Fruit fly (Drosophila melanogaster) whole organism, embryonic: Measurements from ENCODE around the gene D1.

Source experiments
- Aef1 ChIP-seq: fragments of 200-800 bp; sonication (Bioruptor generic); IDR thresholded peaks from 3 replicates; pipeline ENCODE4 v1.3.6; 2022; ENCODE audit warnings: missing biosample characterization, missing genetic modification characterization
- Atf-2 ChIP-seq: fragments of 200-800 bp; sonication (Bioruptor generic); optimal IDR thresholded peaks from 2 replicates; lab custom pipeline; 2016; ENCODE audit warnings: missing biosample characterization, missing genetic modification characterization
- CG10267 ChIP-seq: fragments of 200-800 bp; sonication (Bioruptor generic); optimal IDR thresholded peaks from 2 replicates; lab custom pipeline; 2018; ENCODE audit warnings: missing biosample characterization, mild to moderate bottlenecking, missing genetic modification characterization, moderate library complexity
- CG11695 ChIP-seq: fragments of 200-800 bp; sonication (Bioruptor generic); IDR thresholded peaks from 3 replicates; pipeline ENCODE4 v1.3.6; 2022; ENCODE audit warnings: missing biosample characterization, missing genetic modification characterization
- CG14014 ChIP-seq: fragments of 200-800 bp; sonication (Bioruptor generic); IDR thresholded peaks from 2 replicates; pipeline ENCODE4 v1.3.6; 2022; ENCODE audit warnings: missing biosample characterization, missing genetic modification characterization
- CG15269 ChIP-seq: fragments of 200-800 bp; sonication (Bioruptor generic); optimal IDR thresholded peaks from 2 replicates; lab custom pipeline; 2018; ENCODE audit warnings: missing biosample characterization, mild to moderate bottlenecking, missing genetic modification characterization, moderate library complexity
- CG1529 ChIP-seq: fragments of 200-800 bp; sonication (Bioruptor generic); optimal IDR thresholded peaks from 3 replicates; lab custom pipeline; 2018; ENCODE audit warnings: missing biosample characterization, missing genetic modification characterization
- CG16815 ChIP-seq: fragments of 200-800 bp; sonication (Bioruptor generic); optimal IDR thresholded peaks from 3 replicates; lab custom pipeline; 2017; ENCODE audit warnings: missing biosample characterization, mild to moderate bottlenecking, missing genetic modification characterization
- CG17568 ChIP-seq: fragments of 200-800 bp; sonication (Bioruptor generic); optimal IDR thresholded peaks from 2 replicates; lab custom pipeline; 2018; ENCODE audit warnings: missing biosample characterization, mild to moderate bottlenecking, missing genetic modification characterization, moderate library complexity
- CG18599 ChIP-seq: fragments of 200-800 bp; sonication (Bioruptor generic); optimal IDR thresholded peaks from 3 replicates; lab custom pipeline; 2017; ENCODE audit warnings: missing biosample characterization, missing genetic modification characterization, mild to moderate bottlenecking, moderate library complexity, missing genetic modification reagents
- CG4617 ChIP-seq: fragments of 200-800 bp; sonication (Bioruptor generic); optimal IDR thresholded peaks from 3 replicates; lab custom pipeline; 2016; ENCODE audit warnings: missing biosample characterization, missing genetic modification characterization, borderline replicate concordance
- CG5245 ChIP-seq: fragments of 200-800 bp; sonication (Bioruptor generic); optimal IDR thresholded peaks from 3 replicates; lab custom pipeline; 2016; ENCODE audit warnings: missing biosample characterization, missing genetic modification characterization
- CG6254 ChIP-seq: fragments of 200-800 bp; sonication (Bioruptor generic); optimal IDR thresholded peaks from 3 replicates; lab custom pipeline; 2017; ENCODE audit warnings: mild to moderate bottlenecking, missing biosample characterization, missing genetic modification reagents, missing genetic modification characterization
- CG6813 ChIP-seq: fragments of 200-800 bp; sonication (Bioruptor generic); optimal IDR thresholded peaks from 2 replicates; lab custom pipeline; 2017; ENCODE audit warnings: missing biosample characterization, missing genetic modification characterization, mild to moderate bottlenecking, moderate library complexity, missing genetic modification reagents
- CG7372 ChIP-seq: fragments of 200-800 bp; sonication (Bioruptor generic); IDR thresholded peaks from 2 replicates; pipeline ENCODE4 v1.3.6; 2022; ENCODE audit warnings: missing biosample characterization, missing genetic modification characterization
- CG7963 ChIP-seq: fragments of 200-800 bp; sonication (Bioruptor generic); IDR thresholded peaks from 3 replicates; pipeline ENCODE4 v1.3.6; 2022; ENCODE audit warnings: missing biosample characterization, missing genetic modification characterization; ENCODE audit not compliant: partially characterized antibody
- CG8089 ChIP-seq: fragments of 200-800 bp; sonication (Bioruptor generic); optimal IDR thresholded peaks from 3 replicates; lab custom pipeline; 2016; ENCODE audit warnings: missing biosample characterization, missing genetic modification characterization
- CG8478 ChIP-seq: fragments of >200 bp; optimal IDR thresholded peaks from 2 replicates; lab custom pipeline; 2018
- Dll ChIP-seq: fragments of 200-800 bp; sonication (Bioruptor generic); IDR thresholded peaks from 4 replicates; pipeline ENCODE4 v1.3.6; 2022; ENCODE audit warnings: missing biosample characterization, missing genetic modification characterization; ENCODE audit not compliant: partially characterized antibody
- Drgx ChIP-seq: fragments of 200-800 bp; sonication (Bioruptor generic); IDR thresholded peaks from 2 replicates; pipeline ENCODE4 v1.3.6; 2022; ENCODE audit warnings: missing biosample characterization, missing genetic modification characterization
- Elba2 ChIP-seq: fragments of 200-800 bp; sonication (Bioruptor generic); optimal IDR thresholded peaks from 3 replicates; lab custom pipeline; 2016; ENCODE audit warnings: missing biosample characterization, missing genetic modification characterization
- Ets65A ChIP-seq: fragments of 200-800 bp; sonication (Bioruptor generic); peaks from one replicate; lab custom pipeline; 2016; ENCODE audit warnings: missing biosample characterization, missing genetic modification characterization
- GATAe ChIP-seq: fragments of 200-800 bp; sonication (Bioruptor generic); conservative IDR thresholded peaks from 2 replicates; pipeline ENCODE4 v1.3.6; 2022; ENCODE audit warnings: missing biosample characterization, missing genetic modification characterization
- Hmx ChIP-seq: fragments of 200-800 bp; sonication (Bioruptor generic); optimal IDR thresholded peaks from 2 replicates; lab custom pipeline; 2016; ENCODE audit warnings: missing biosample characterization, missing genetic modification characterization
- MESR4 ChIP-seq: fragments of 200-800 bp; sonication (Bioruptor generic); optimal IDR thresholded peaks from 2 replicates; lab custom pipeline; 2018; ENCODE audit warnings: missing biosample characterization, mild to moderate bottlenecking, missing genetic modification characterization, moderate library complexity
- NFAT ChIP-seq: fragments of 200-800 bp; sonication (Bioruptor generic); IDR thresholded peaks from 2 replicates; pipeline ENCODE4 v1.3.6; 2022; ENCODE audit warnings: missing biosample characterization, missing genetic modification characterization
- Nf-YA ChIP-seq: fragments of 200-800 bp; sonication (Bioruptor generic); IDR thresholded peaks from 2 replicates; pipeline ENCODE4 v1.3.6; 2022; ENCODE audit warnings: missing biosample characterization, missing genetic modification characterization
- NfI ChIP-seq: fragments of 200-800 bp; sonication (Bioruptor generic); optimal IDR thresholded peaks from 3 replicates; lab custom pipeline; 2018; ENCODE audit warnings: missing biosample characterization, mild to moderate bottlenecking, missing genetic modification characterization, moderate library complexity
- Opbp ChIP-seq: fragments of 200-800 bp; sonication (Bioruptor generic); IDR thresholded peaks from 3 replicates; pipeline ENCODE4 v1.3.6; 2022; ENCODE audit warnings: missing biosample characterization, missing genetic modification characterization; ENCODE audit not compliant: partially characterized antibody
- Sin3A ChIP-seq: fragments of >200 bp; optimal IDR thresholded peaks from 2 replicates; lab custom pipeline; 2018
- cato ChIP-seq: fragments of 200-800 bp; sonication (Bioruptor generic); optimal IDR thresholded peaks from 2 replicates; lab custom pipeline; 2016; ENCODE audit warnings: missing biosample characterization, missing genetic modification characterization, borderline replicate concordance
- crp ChIP-seq, 2 experiments: fragments of 200-800 bp; sonication (Bioruptor generic); optimal IDR thresholded peaks; 2 replicates in 1 of 2; 3 replicates in 1 of 2; lab custom pipeline; 2017; ENCODE audit warnings: missing biosample characterization in 2 of 2, missing genetic modification characterization in 2 of 2, mild to moderate bottlenecking in 1 of 2, moderate library complexity in 1 of 2
- da ChIP-seq: fragments of 200-800 bp; sonication (Bioruptor generic); optimal IDR thresholded peaks from 2 replicates; lab custom pipeline; 2016; ENCODE audit warnings: missing biosample characterization, missing genetic modification characterization
- danr ChIP-seq: fragments of 200-800 bp; sonication (Bioruptor generic); IDR thresholded peaks from 2 replicates; pipeline ENCODE4 v1.3.6; 2022; ENCODE audit warnings: missing biosample characterization, missing genetic modification characterization
- fu2 ChIP-seq: fragments of 200-800 bp; sonication (Bioruptor generic); optimal IDR thresholded peaks from 2 replicates; lab custom pipeline; 2016; ENCODE audit warnings: missing biosample characterization, missing genetic modification characterization
- gro ChIP-seq: fragments of 200-800 bp; sonication (Bioruptor generic); optimal IDR thresholded peaks from 2 replicates; lab custom pipeline; 2016; ENCODE audit warnings: missing biosample characterization, missing genetic modification characterization
- kni ChIP-seq: fragments of 200-800 bp; sonication (Bioruptor generic); optimal IDR thresholded peaks from 3 replicates; lab custom pipeline; 2017; ENCODE audit warnings: mild to moderate bottlenecking, missing biosample characterization, missing genetic modification reagents, missing genetic modification characterization
- phol ChIP-seq: fragments of 200-800 bp; sonication (Bioruptor generic); optimal IDR thresholded peaks from 3 replicates; lab custom pipeline; 2018; ENCODE audit warnings: missing biosample characterization, mild to moderate bottlenecking, missing genetic modification characterization, moderate library complexity
- pnt ChIP-seq: fragments of 200-800 bp; sonication (Bioruptor generic); optimal IDR thresholded peaks from 3 replicates; lab custom pipeline; 2016; ENCODE audit warnings: missing biosample characterization, missing genetic modification characterization
- psq ChIP-seq: fragments of 200-800 bp; sonication (Bioruptor generic); optimal IDR thresholded peaks from 2 replicates; lab custom pipeline; 2017; ENCODE audit warnings: missing biosample characterization, missing genetic modification characterization
- slbo ChIP-seq: fragments of 200-800 bp; sonication (Bioruptor generic); IDR thresholded peaks from 2 replicates; pipeline ENCODE4 v1.3.6; 2022; ENCODE audit warnings: missing biosample characterization, missing genetic modification characterization
- sob ChIP-seq: fragments of 200-800 bp; sonication (Bioruptor generic); IDR thresholded peaks from 2 replicates; pipeline ENCODE4 v1.3.6; 2022; ENCODE audit warnings: missing biosample characterization, missing genetic modification characterization
- unpg ChIP-seq: fragments of 200-800 bp; sonication (Bioruptor generic); optimal IDR thresholded peaks from 3 replicates; lab custom pipeline; 2018; ENCODE audit warnings: missing biosample characterization, mild to moderate bottlenecking, missing genetic modification characterization, moderate library complexity
- yki ChIP-seq: fragments of >200 bp; optimal IDR thresholded peaks from 3 replicates; lab custom pipeline; 2018

The D1 gene

DNA sequence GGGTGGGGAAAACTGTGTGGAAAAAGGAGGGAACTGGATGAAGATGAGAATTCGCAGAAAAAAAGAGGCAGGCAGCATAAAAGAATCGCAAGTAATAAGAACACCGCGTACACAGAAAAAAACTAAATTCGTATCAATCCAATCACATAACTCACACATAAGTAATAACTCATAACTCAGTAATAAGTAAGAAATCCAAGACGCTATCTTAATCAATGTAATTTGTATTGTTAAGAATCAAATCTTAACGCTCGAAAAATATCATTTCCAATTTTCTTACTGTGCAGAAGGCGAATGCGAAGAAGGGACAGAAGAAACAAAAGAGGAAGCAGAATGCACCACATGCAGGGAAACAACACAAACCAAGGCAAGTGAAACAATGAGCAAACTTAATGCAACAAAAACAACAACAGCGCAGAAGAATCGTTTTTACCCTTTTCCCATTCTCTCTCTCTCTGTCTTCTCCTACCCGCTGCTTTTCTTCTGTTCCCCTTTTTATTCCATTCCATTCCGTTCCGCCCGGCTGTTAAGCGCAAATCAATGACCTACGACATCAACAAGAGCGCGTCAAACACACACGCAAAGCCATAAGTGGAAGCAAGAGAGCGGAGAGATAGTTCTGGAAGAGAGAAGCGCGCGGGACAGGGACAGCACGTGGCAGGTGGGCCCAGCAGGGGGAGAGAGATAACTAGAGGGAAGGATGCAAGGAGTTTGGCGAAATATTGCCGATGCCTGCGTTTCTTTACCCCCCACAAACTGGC is 11.2 kb downstream of the D1 start (continued):
- 0 out of 2 replicates have a peak, but pooled peaks have one; percentile 24 for TF ChIP-seq CG7372 (GFP tag; lab: Robert Waterston, UW)
- no peak for TF ChIP-seq Elba2 (GFP tag; lab: Kevin White, UChicago)
- TF ChIP-seq NfI (GFP tag; lab: Kevin White, UChicago) = peak; percentile 55
- TF ChIP-seq Aef1 (GFP tag; lab: Robert Waterston, UW) = peak; percentile 62
- peak; percentile 64 for TF ChIP-seq sob (GFP tag; lab: Robert Waterston, UW)
- peak; percentile 81 for TF ChIP-seq psq (GFP tag; lab: Kevin White, UChicago)
- peak; percentile 78 for TF ChIP-seq Atf-2 (GFP tag; lab: Kevin White, UChicago)
- peak; percentile 75; the same call in 2 of the 3 replicates for TF ChIP-seq CG11695 (GFP tag; lab: Robert Waterston, UW)
- no peak for TF ChIP-seq Opbp
- TF ChIP-seq CG1529 (GFP tag; lab: Kevin White, UChicago) = peak; percentile 65
- TF ChIP-seq crp (GFP tag; optimal IDR thresholded peaks at IDR 0.05; lab: Kevin White, UChicago) = peak in 1 of 2 experiments; percentile 30
- peak; percentile 52 for TF ChIP-seq CG15269 (tag; lab: Kevin White, UChicago)
- no peak for TF ChIP-seq MESR4 (GFP tag; lab: Kevin White, UChicago)
- peak; percentile 80 for TF ChIP-seq unpg (GFP tag; lab: Kevin White, UChicago)
- TF ChIP-seq CG7963 (GFP tag; lab: Robert Waterston, UW) = no peak
- TF ChIP-seq danr (GFP tag; lab: Robert Waterston, UW) = peak; percentile 39; the same call in 1 of the 2 replicates
- TF ChIP-seq Sin3A (lab: Kevin White, UChicago) = no peak
- TF ChIP-seq CG5245 (GFP tag; lab: Kevin White, UChicago) = peak; percentile 75
- TF ChIP-seq yki (lab: Kevin White, UChicago) = peak; percentile 59
- peak; percentile 12 for TF ChIP-seq da (GFP tag; lab: Kevin White, UChicago)
- peak; percentile 84 for TF ChIP-seq CG10267
- TF ChIP-seq slbo (GFP tag; lab: Robert Waterston, UW) = peak; percentile 72
- no peak for TF ChIP-seq CG8478 (lab: Kevin White, UChicago)
- TF ChIP-seq CG17568 (GFP tag; lab: Kevin White, UChicago) = peak; percentile 41
- peak; percentile 26 for TF ChIP-seq Hmx (GFP tag; lab: Kevin White, UChicago)
- TF ChIP-seq CG8089 (GFP tag; lab: Kevin White, UChicago) = peak; percentile 82
- peak; percentile 58 for TF ChIP-seq CG6813 (GFP tag; lab: Kevin White, UChicago)
- TF ChIP-seq Nf-YA (GFP tag; lab: Robert Waterston, UW) = peak; percentile 59; the same call in 1 of the 2 replicates
- no peak for TF ChIP-seq NFAT
- TF ChIP-seq cato (GFP tag; lab: Kevin White, UChicago) = peak; percentile 49
- TF ChIP-seq CG18599 (GFP tag; lab: Kevin White, UChicago) = peak; percentile 83
- TF ChIP-seq phol (tag; lab: Kevin White, UChicago) = peak; percentile 86
- TF ChIP-seq kni = peak; percentile 83
- TF ChIP-seq, all 482 proteins: peak for 341

DNA sequence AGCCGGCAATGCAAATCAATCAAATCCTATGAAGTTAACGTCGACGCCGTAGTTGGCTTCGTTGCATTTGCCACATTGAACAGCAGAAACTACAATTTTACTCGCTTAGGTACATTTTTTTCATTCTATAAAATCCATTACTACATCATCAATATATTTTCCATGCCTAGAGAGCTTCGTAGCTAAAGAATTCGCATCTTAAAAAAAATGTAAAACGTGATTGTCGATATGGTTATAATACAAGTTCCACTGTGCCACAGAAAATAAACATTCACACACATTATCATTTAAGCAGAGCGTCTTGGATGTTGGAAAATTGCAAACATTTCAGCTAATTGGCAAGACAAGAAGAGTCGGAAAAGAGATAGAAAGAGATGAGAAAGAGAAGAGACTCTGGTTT is 12.5 kb downstream of the D1 start:
- TF ChIP-seq Elba2 (GFP tag; lab: Kevin White, UChicago) (peak; percentile 73), GATAe (GFP tag; lab: Robert Waterston, UW) (no peak), CG4617 (GFP tag; lab: Kevin White, UChicago) (no peak), Dll (no peak), Ets65A (GFP tag; lab: Kevin White, UChicago) (peak; percentile 22), Aef1 (GFP tag; lab: Robert Waterston, UW) (no peak), CG10267 (no peak), CG6254 (GFP tag; lab: Kevin White, UChicago) (no peak), CG16815 (no peak), fu2 (GFP tag; lab: Kevin White, UChicago) (no peak), pnt (GFP tag; lab: Kevin White, UChicago) (no peak), gro (GFP tag; lab: Kevin White, UChicago) (no peak), CG14014 (no peak), CG7963 (GFP tag; lab: Robert Waterston, UW) (no peak), Drgx (GFP tag; lab: Robert Waterston, UW) (peak; percentile 60)
